Fruit fly (Drosophila melanogaster) whole organism, embryonic: ENCODE results near the gene upSET.

Source experiments
- ATbp ChIP-seq: fragments of 200-800 bp; sonication (Bioruptor generic); optimal IDR thresholded peaks from 2 replicates; lab custom pipeline; 2017; ENCODE audit warnings: missing biosample characterization, mild to moderate bottlenecking, missing genetic modification characterization, missing genetic modification reagents
- Ada2b ChIP-seq: fragments of 200-800 bp; sonication (Bioruptor generic); IDR thresholded peaks from 2 replicates; pipeline ENCODE4 v1.3.6; 2022; ENCODE audit warnings: missing biosample characterization, missing genetic modification characterization
- CG10209 ChIP-seq: fragments of 200-800 bp; sonication (Bioruptor generic); optimal IDR thresholded peaks from 3 replicates; lab custom pipeline; 2017; ENCODE audit warnings: missing biosample characterization, mild to moderate bottlenecking, missing genetic modification characterization, missing genetic modification reagents
- CG1024 ChIP-seq: fragments of 200-800 bp; sonication (Bioruptor generic); IDR thresholded peaks from 2 replicates; pipeline ENCODE4 v1.3.6; 2022; ENCODE audit warnings: missing biosample characterization, missing genetic modification characterization
- CG11456 ChIP-seq: fragments of 200-800 bp; sonication (Bioruptor generic); IDR thresholded peaks from 3 replicates; pipeline ENCODE4 v1.3.6; 2022; ENCODE audit warnings: missing biosample characterization, missing genetic modification characterization
- CG12219 ChIP-seq: fragments of 200-800 bp; sonication (Bioruptor generic); optimal IDR thresholded peaks from 3 replicates; lab custom pipeline; 2018; ENCODE audit warnings: missing biosample characterization, mild to moderate bottlenecking, missing genetic modification characterization
- CG13296 ChIP-seq: fragments of 200-800 bp; sonication (Bioruptor generic); optimal IDR thresholded peaks from 3 replicates; lab custom pipeline; 2018; ENCODE audit warnings: missing biosample characterization, mild to moderate bottlenecking, missing genetic modification characterization
- CG14710 ChIP-seq: fragments of 200-800 bp; sonication (Bioruptor generic); optimal IDR thresholded peaks from 3 replicates; lab custom pipeline; 2019; ENCODE audit warnings: missing biosample characterization, mild to moderate bottlenecking, missing genetic modification characterization, moderate library complexity
- CG1602 ChIP-seq: fragments of 200-800 bp; sonication (Bioruptor generic); optimal IDR thresholded peaks from 3 replicates; lab custom pipeline; 2016; ENCODE audit warnings: missing biosample characterization, missing genetic modification characterization
- CG2202 ChIP-seq: fragments of 200-800 bp; sonication (Bioruptor generic); optimal IDR thresholded peaks from 2 replicates; lab custom pipeline; 2018; ENCODE audit warnings: missing biosample characterization, mild to moderate bottlenecking, missing genetic modification characterization
- CG30431 ChIP-seq: fragments of 200-800 bp; sonication (Bioruptor generic); optimal IDR thresholded peaks from 2 replicates; lab custom pipeline; 2017; ENCODE audit warnings: missing biosample characterization, missing genetic modification characterization
- CG33213 ChIP-seq: fragments of 200-800 bp; sonication (Bioruptor generic); optimal IDR thresholded peaks from 3 replicates; lab custom pipeline; 2016; ENCODE audit warnings: missing biosample characterization, missing genetic modification characterization
- CG3847 ChIP-seq: fragments of 200-800 bp; sonication (Bioruptor generic); IDR thresholded peaks from 2 replicates; pipeline ENCODE4 v1.3.6; 2022; ENCODE audit warnings: missing biosample characterization, missing genetic modification characterization
- CG4404 ChIP-seq: fragments of 200-800 bp; sonication (Bioruptor generic); IDR thresholded peaks from 2 replicates; pipeline ENCODE4 v1.3.6; 2022; ENCODE audit warnings: missing biosample characterization, missing genetic modification characterization
- CG4854 ChIP-seq: fragments of 200-800 bp; sonication (Bioruptor generic); optimal IDR thresholded peaks from 2 replicates; lab custom pipeline; 2016; ENCODE audit warnings: missing biosample characterization, missing genetic modification characterization, inconsistent platforms
- CG6813 ChIP-seq: fragments of 200-800 bp; sonication (Bioruptor generic); optimal IDR thresholded peaks from 2 replicates; lab custom pipeline; 2017; ENCODE audit warnings: missing biosample characterization, missing genetic modification characterization, mild to moderate bottlenecking, moderate library complexity, missing genetic modification reagents
- CG8765 ChIP-seq: fragments of 200-800 bp; sonication (Bioruptor generic); IDR thresholded peaks from 2 replicates; pipeline ENCODE4 v1.3.6; 2022; ENCODE audit warnings: missing biosample characterization, missing genetic modification characterization
- CG8944 ChIP-seq: fragments of 200-800 bp; sonication (Bioruptor generic); optimal IDR thresholded peaks from 3 replicates; lab custom pipeline; 2016; ENCODE audit warnings: missing biosample characterization, missing genetic modification characterization
- CG9609 ChIP-seq: fragments of 200-800 bp; sonication (Bioruptor generic); optimal IDR thresholded peaks from 3 replicates; lab custom pipeline; 2016; ENCODE audit warnings: missing biosample characterization, missing genetic modification characterization
- CG9876 ChIP-seq: fragments of 200-800 bp; sonication (Bioruptor generic); optimal IDR thresholded peaks from 2 replicates; lab custom pipeline; 2016; ENCODE audit warnings: missing biosample characterization, missing genetic modification characterization
- D19B ChIP-seq: fragments of 200-800 bp; sonication (Bioruptor generic); optimal IDR thresholded peaks from 2 replicates; lab custom pipeline; 2017; ENCODE audit warnings: missing biosample characterization, mild to moderate bottlenecking, missing genetic modification characterization
- Deaf1 ChIP-seq: fragments of 200-800 bp; optimal IDR thresholded peaks from 3 replicates; lab custom pipeline; 2019; ENCODE audit warnings: missing biosample characterization, mild to moderate bottlenecking, missing genetic modification characterization, moderate library complexity
- Doc2 ChIP-seq: fragments of 200-800 bp; sonication (Bioruptor generic); IDR thresholded peaks from 2 replicates; pipeline ENCODE4 v1.3.6; 2022; ENCODE audit warnings: missing biosample characterization, missing genetic modification characterization
- Doc3 ChIP-seq: fragments of 200-800 bp; sonication (Bioruptor generic); IDR thresholded peaks from 3 replicates; pipeline ENCODE4 v1.3.6; 2022; ENCODE audit warnings: missing biosample characterization, missing genetic modification characterization; ENCODE audit not compliant: partially characterized antibody
- E2f2 ChIP-seq: fragments of 200-800 bp; sonication (Bioruptor generic); IDR thresholded peaks from 2 replicates; pipeline ENCODE4 v1.3.6; 2022; ENCODE audit warnings: missing biosample characterization, missing genetic modification characterization
- MBD-R2 ChIP-seq: fragments of 200-800 bp; sonication (Bioruptor generic); IDR thresholded peaks from 2 replicates; pipeline ENCODE4 v1.3.6; 2022; ENCODE audit warnings: missing biosample characterization, missing genetic modification characterization
- MTF-1 ChIP-seq: fragments of 200-800 bp; sonication (Bioruptor generic); optimal IDR thresholded peaks from 2 replicates; lab custom pipeline; 2018; ENCODE audit warnings: missing biosample characterization, mild to moderate bottlenecking, missing genetic modification characterization, borderline replicate concordance
- Mes4 ChIP-seq: fragments of 200-800 bp; sonication (Bioruptor generic); optimal IDR thresholded peaks from 2 replicates; lab custom pipeline; 2016; ENCODE audit warnings: missing biosample characterization, missing genetic modification characterization
- Neu2 ChIP-seq: fragments of 200-800 bp; sonication (Bioruptor generic); optimal IDR thresholded peaks from 3 replicates; lab custom pipeline; 2016; ENCODE audit warnings: missing biosample characterization, missing genetic modification characterization, borderline replicate concordance
- Ravus ChIP-seq: fragments of 200-800 bp; sonication (Bioruptor generic); IDR thresholded peaks from 2 replicates; pipeline ENCODE4 v1.3.6; 2022; ENCODE audit warnings: missing biosample characterization, missing genetic modification characterization
- Rx ChIP-seq: fragments of 200-800 bp; sonication (Bioruptor generic); IDR thresholded peaks from 2 replicates; pipeline ENCODE4 v1.3.6; 2022; ENCODE audit warnings: missing biosample characterization, missing genetic modification characterization
- Xrp1 ChIP-seq: fragments of 200-800 bp; sonication (Bioruptor generic); IDR thresholded peaks from 2 replicates; pipeline ENCODE4 v1.3.6; 2022; ENCODE audit warnings: missing biosample characterization, missing genetic modification characterization
- ac ChIP-seq: fragments of 200-800 bp; sonication (Bioruptor generic); optimal IDR thresholded peaks from 3 replicates; lab custom pipeline; 2017; ENCODE audit warnings: missing biosample characterization, mild to moderate bottlenecking, missing genetic modification characterization
- bbx ChIP-seq: fragments of 200-800 bp; sonication (Bioruptor generic); IDR thresholded peaks from 2 replicates; pipeline ENCODE4 v1.3.6; 2022; ENCODE audit warnings: missing biosample characterization, missing genetic modification characterization; ENCODE audit not compliant: partially characterized antibody
- bigmax ChIP-seq: fragments of 200-800 bp; sonication (Bioruptor generic); optimal IDR thresholded peaks from 2 replicates; lab custom pipeline; 2018; ENCODE audit warnings: missing biosample characterization, mild to moderate bottlenecking, missing genetic modification characterization
- cg ChIP-seq: fragments of 200-800 bp; sonication (Bioruptor generic); optimal IDR thresholded peaks from 3 replicates; lab custom pipeline; 2019; ENCODE audit warnings: missing biosample characterization, mild to moderate bottlenecking, missing genetic modification characterization, moderate library complexity
- chif ChIP-seq, 2 experiments: fragments of 200-800 bp; sonication (Bioruptor generic); optimal IDR thresholded peaks; 3 replicates each; lab custom pipeline; 2016; ENCODE audit warnings: missing biosample characterization in 2 of 2, missing genetic modification characterization in 2 of 2
- chinmo ChIP-seq: fragments of 200-800 bp; sonication (Bioruptor generic); IDR thresholded peaks from 4 replicates; pipeline ENCODE4 v1.3.6; 2022; ENCODE audit warnings: missing biosample characterization, missing genetic modification characterization; ENCODE audit not compliant: partially characterized antibody
- danr ChIP-seq: fragments of 200-800 bp; sonication (Bioruptor generic); IDR thresholded peaks from 2 replicates; pipeline ENCODE4 v1.3.6; 2022; ENCODE audit warnings: missing biosample characterization, missing genetic modification characterization
- disco-r ChIP-seq: fragments of 200-800 bp; sonication (Bioruptor generic); optimal IDR thresholded peaks from 2 replicates; lab custom pipeline; 2016; ENCODE audit warnings: missing biosample characterization, missing genetic modification characterization
- dm ChIP-seq: fragments of 200-800 bp; sonication (Bioruptor generic); optimal IDR thresholded peaks from 3 replicates; lab custom pipeline; 2016; ENCODE audit warnings: missing biosample characterization, missing genetic modification characterization
- fd102C ChIP-seq: fragments of 200-800 bp; sonication (Bioruptor generic); optimal IDR thresholded peaks from 2 replicates; lab custom pipeline; 2018; ENCODE audit warnings: missing biosample characterization, mild to moderate bottlenecking, missing genetic modification characterization, moderate library complexity
- gsb ChIP-seq: fragments of 200-800 bp; sonication (Bioruptor generic); IDR thresholded peaks from 2 replicates; pipeline ENCODE4 v1.3.6; 2022; ENCODE audit warnings: missing biosample characterization, missing genetic modification characterization
- h ChIP-seq: fragments of >200 bp; optimal IDR thresholded peaks from 2 replicates; lab custom pipeline; 2017
- insv ChIP-seq, 2 experiments: fragments of 200-800 bp; sonication (Bioruptor generic); optimal IDR thresholded peaks; 3 replicates each; lab custom pipeline; 2016 to 2018; ENCODE audit warnings: missing biosample characterization in 2 of 2, missing genetic modification characterization in 2 of 2
- inv ChIP-seq: fragments of 200-800 bp; sonication (Bioruptor generic); IDR thresholded peaks from 2 replicates; pipeline ENCODE4 v1.3.6; 2022; ENCODE audit warnings: missing biosample characterization, missing genetic modification characterization; ENCODE audit not compliant: partially characterized antibody
- nom ChIP-seq: fragments of 200-800 bp; sonication (Bioruptor generic); optimal IDR thresholded peaks from 2 replicates; lab custom pipeline; 2017; ENCODE audit warnings: missing biosample characterization, missing genetic modification characterization, mild to moderate bottlenecking, moderate library complexity, missing genetic modification reagents
- pnt ChIP-seq: fragments of 200-800 bp; sonication (Bioruptor generic); optimal IDR thresholded peaks from 3 replicates; lab custom pipeline; 2016; ENCODE audit warnings: missing biosample characterization, missing genetic modification characterization
- sisA ChIP-seq: fragments of 200-800 bp; sonication (Bioruptor generic); IDR thresholded peaks from 2 replicates; pipeline ENCODE4 v1.3.6; 2022; ENCODE audit warnings: missing biosample characterization, missing genetic modification characterization
- tgo ChIP-seq: fragments of 200-800 bp; sonication (Bioruptor generic); IDR thresholded peaks from 3 replicates; pipeline ENCODE4 v1.3.6; 2022; ENCODE audit warnings: missing biosample characterization, missing genetic modification characterization
- trh ChIP-seq: fragments of 200-800 bp; sonication (Bioruptor generic); optimal IDR thresholded peaks from 2 replicates; lab custom pipeline; 2016; ENCODE audit warnings: missing biosample characterization, missing genetic modification characterization

Gene upSET

DNA sequence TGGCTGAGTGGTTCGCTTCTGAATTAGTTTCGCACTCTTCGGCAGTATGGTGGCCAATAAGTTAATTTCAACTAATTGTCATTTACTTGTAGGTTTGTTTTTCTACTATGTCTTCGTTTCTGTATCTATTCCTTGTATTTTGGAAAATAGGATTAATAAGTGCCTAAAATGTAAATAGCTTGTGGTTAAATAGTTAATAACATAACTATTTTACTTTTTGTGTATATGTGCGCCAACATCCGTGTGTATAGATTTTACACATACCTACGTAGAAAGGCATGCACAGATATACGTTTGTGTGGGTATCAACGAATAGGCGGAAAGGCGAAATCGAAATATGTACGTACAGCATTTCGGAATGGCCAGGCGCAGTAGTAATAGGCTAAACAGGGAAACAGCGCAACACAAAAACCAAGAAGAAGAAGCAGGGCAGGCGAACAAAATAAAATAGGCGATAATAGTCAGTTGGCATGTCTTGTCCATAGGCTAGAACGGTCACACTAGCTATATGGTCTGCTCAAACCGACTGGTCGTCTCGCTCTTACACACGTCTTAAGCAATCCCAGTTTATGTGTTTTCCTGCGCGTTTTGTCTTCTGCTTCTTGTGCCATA lies 703 bp downstream of the upSET start (continued):
- no peak for TF ChIP-seq Mes4 (GFP tag; lab: Kevin White, UChicago)
- TF ChIP-seq CG2202 (tag; lab: Kevin White, UChicago): no peak
- peak; percentile 42; the same call in 1 of the 2 replicates for TF ChIP-seq MBD-R2 (GFP tag; lab: Robert Waterston, UW)
- no peak for TF ChIP-seq bigmax (GFP tag; lab: Kevin White, UChicago)
- TF ChIP-seq tgo (GFP tag; lab: Robert Waterston, UW): no peak
- TF ChIP-seq Ravus: no peak
- TF ChIP-seq CG11456 (GFP tag; lab: Robert Waterston, UW): no peak
- no peak for TF ChIP-seq CG1024 (GFP tag; lab: Robert Waterston, UW)
- TF ChIP-seq disco-r (GFP tag; lab: Kevin White, UChicago): no peak
- no peak for TF ChIP-seq Ada2b (GFP tag; lab: Robert Waterston, UW)
- TF ChIP-seq trh: no peak
- no peak for TF ChIP-seq chif (GFP tag; optimal IDR thresholded peaks at IDR 0.05; lab: Kevin White, UChicago)
- TF ChIP-seq CG30431 (GFP tag; lab: Kevin White, UChicago): no peak
- TF ChIP-seq Doc3 (GFP tag; lab: Robert Waterston, UW): no peak
- TF ChIP-seq Doc2 (GFP tag; lab: Robert Waterston, UW): no peak
- TF ChIP-seq CG9609: no peak
- TF ChIP-seq CG6813 (GFP tag; lab: Kevin White, UChicago): no peak
- TF ChIP-seq cg (GFP tag; lab: Kevin White, UChicago): peak; percentile 95
- no peak for TF ChIP-seq nom (GFP tag; lab: Kevin White, UChicago)
- TF ChIP-seq CG4404 (GFP tag; lab: Robert Waterston, UW): no peak
- TF ChIP-seq chinmo: peak; percentile 85; the same call in 3 of the 4 replicates
- no peak for TF ChIP-seq MTF-1 (GFP tag; lab: Kevin White, UChicago)
- no peak for TF ChIP-seq h (lab: Kevin White, UChicago)
- TF ChIP-seq pnt: no peak
- no peak for TF ChIP-seq Deaf1 (tag; lab: Kevin White, UChicago)
- no peak for TF ChIP-seq gsb (GFP tag; lab: Robert Waterston, UW)
- TF ChIP-seq CG9876 (GFP tag; lab: Kevin White, UChicago): no peak
- no peak for TF ChIP-seq fd102C (GFP tag; lab: Kevin White, UChicago)
- TF ChIP-seq D19B (GFP tag; lab: Kevin White, UChicago): no peak
- no peak for TF ChIP-seq CG3847
- no peak for TF ChIP-seq E2f2 (GFP tag; lab: Robert Waterston, UW)
- peak; percentile 10 for TF ChIP-seq CG14710 (tag; lab: Kevin White, UChicago)
- TF ChIP-seq danr (GFP tag; lab: Robert Waterston, UW): no peak
- 0 out of 2 replicates have a peak, but pooled peaks have one; percentile 26 for TF ChIP-seq bbx
- TF ChIP-seq ATbp (GFP tag; lab: Kevin White, UChicago): no peak
- TF ChIP-seq CG10209 (GFP tag; lab: Kevin White, UChicago): no peak
- TF ChIP-seq Neu2: no peak
- peak; percentile 9 for TF ChIP-seq CG12219 (GFP tag; lab: Kevin White, UChicago)
- TF ChIP-seq insv (GFP tag; optimal IDR thresholded peaks at IDR 0.05; lab: Kevin White, UChicago): no peak
- TF ChIP-seq inv (GFP tag; lab: Robert Waterston, UW): no peak
- TF ChIP-seq CG33213 (GFP tag; lab: Kevin White, UChicago): no peak
- TF ChIP-seq CG8765 (GFP tag; lab: Robert Waterston, UW): no peak
- TF ChIP-seq sisA: no peak
- TF ChIP-seq dm (GFP tag; lab: Kevin White, UChicago): peak; percentile 50
- no peak for TF ChIP-seq CG1602 (GFP tag; lab: Kevin White, UChicago)
- TF ChIP-seq Rx: no peak
- no peak for TF ChIP-seq ac
- no peak for TF ChIP-seq CG8944 (GFP tag; lab: Kevin White, UChicago)
- no peak for TF ChIP-seq CG13296 (GFP tag; lab: Kevin White, UChicago)
- no peak for TF ChIP-seq Xrp1 (GFP tag; lab: Robert Waterston, UW)
- no peak for TF ChIP-seq CG4854
